Fruit fly (Drosophila melanogaster) whole organism, embryonic: ENCODE results near the gene Jon25Bi.

Experiments
- Atf6 ChIP-seq: fragments of 200-800 bp; sonication (Bioruptor generic); IDR thresholded peaks from 2 replicates; pipeline ENCODE4 v1.3.6; 2022; ENCODE audit warnings: missing biosample characterization, missing genetic modification characterization
- B-H1 ChIP-seq: fragments of 200-800 bp; sonication (Bioruptor generic); IDR thresholded peaks from 3 replicates; pipeline ENCODE4 v1.3.6; 2022; ENCODE audit warnings: missing biosample characterization, missing genetic modification characterization
- CG10366 ChIP-seq: fragments of 200-800 bp; sonication (Bioruptor generic); IDR thresholded peaks from 2 replicates; pipeline ENCODE4 v1.3.6; 2022; ENCODE audit warnings: missing biosample characterization, missing genetic modification characterization
- CG10959 ChIP-seq: fragments of 200-800 bp; sonication (Bioruptor generic); IDR thresholded peaks from 2 replicates; pipeline ENCODE4 v1.3.6; 2022; ENCODE audit warnings: missing biosample characterization, missing genetic modification characterization
- CG10979 ChIP-seq: fragments of 200-800 bp; sonication (Bioruptor generic); optimal IDR thresholded peaks from 2 replicates; lab custom pipeline; 2018; ENCODE audit warnings: missing biosample characterization, mild to moderate bottlenecking, missing genetic modification characterization, moderate library complexity
- CG12071 ChIP-seq: fragments of 200-800 bp; sonication (Bioruptor generic); optimal IDR thresholded peaks from 3 replicates; lab custom pipeline; 2018; ENCODE audit warnings: missing biosample characterization, mild to moderate bottlenecking, missing genetic modification characterization
- CG12219 ChIP-seq: fragments of 200-800 bp; sonication (Bioruptor generic); optimal IDR thresholded peaks from 3 replicates; lab custom pipeline; 2018; ENCODE audit warnings: missing biosample characterization, mild to moderate bottlenecking, missing genetic modification characterization
- CG13296 ChIP-seq: fragments of 200-800 bp; sonication (Bioruptor generic); optimal IDR thresholded peaks from 3 replicates; lab custom pipeline; 2018; ENCODE audit warnings: missing biosample characterization, mild to moderate bottlenecking, missing genetic modification characterization
- CG14014 ChIP-seq: fragments of 200-800 bp; sonication (Bioruptor generic); IDR thresholded peaks from 2 replicates; pipeline ENCODE4 v1.3.6; 2022; ENCODE audit warnings: missing biosample characterization, missing genetic modification characterization
- CG15514 ChIP-seq: fragments of 200-800 bp; sonication (Bioruptor generic); optimal IDR thresholded peaks from 3 replicates; lab custom pipeline; 2017; ENCODE audit warnings: missing biosample characterization, missing genetic modification characterization, mild to moderate bottlenecking, moderate library complexity, missing genetic modification reagents
- CG17829 ChIP-seq: fragments of 200-800 bp; optimal IDR thresholded peaks from 2 replicates; lab custom pipeline; 2019; ENCODE audit warnings: missing biosample characterization, mild to moderate bottlenecking, missing genetic modification characterization, moderate library complexity
- CG18262 ChIP-seq: fragments of 200-800 bp; optimal IDR thresholded peaks from 3 replicates; lab custom pipeline; 2019; ENCODE audit warnings: missing biosample characterization, mild to moderate bottlenecking, missing genetic modification characterization, moderate library complexity
- CG2202 ChIP-seq: fragments of 200-800 bp; sonication (Bioruptor generic); optimal IDR thresholded peaks from 2 replicates; lab custom pipeline; 2018; ENCODE audit warnings: missing biosample characterization, mild to moderate bottlenecking, missing genetic modification characterization
- CG2889 ChIP-seq: fragments of 200-800 bp; sonication (Bioruptor generic); IDR thresholded peaks from 3 replicates; pipeline ENCODE4 v1.3.6; 2022; ENCODE audit warnings: missing biosample characterization, missing genetic modification characterization
- CG32767 ChIP-seq: fragments of 200-800 bp; sonication (Bioruptor generic); IDR thresholded peaks from 2 replicates; pipeline ENCODE4 v1.3.6; 2022; ENCODE audit warnings: missing biosample characterization, missing genetic modification characterization
- CG34422 ChIP-seq: fragments of 200-800 bp; sonication (Bioruptor generic); IDR thresholded peaks from 3 replicates; pipeline ENCODE4 v1.3.6; 2022; ENCODE audit warnings: missing biosample characterization, missing genetic modification characterization
- CG3995 ChIP-seq: fragments of 200-800 bp; sonication (Bioruptor generic); optimal IDR thresholded peaks from 3 replicates; lab custom pipeline; 2016; ENCODE audit warnings: missing biosample characterization, missing genetic modification characterization
- CG4730 ChIP-seq: fragments of 200-800 bp; sonication (Bioruptor generic); IDR thresholded peaks from 2 replicates; pipeline ENCODE4 v1.3.6; 2022; ENCODE audit warnings: missing biosample characterization, missing genetic modification characterization
- CG7745 ChIP-seq: fragments of 200-800 bp; sonication (Bioruptor generic); optimal IDR thresholded peaks from 2 replicates; lab custom pipeline; 2018; ENCODE audit warnings: missing biosample characterization, mild to moderate bottlenecking, missing genetic modification characterization, moderate library complexity
- CG8089 ChIP-seq: fragments of 200-800 bp; sonication (Bioruptor generic); optimal IDR thresholded peaks from 3 replicates; lab custom pipeline; 2016; ENCODE audit warnings: missing biosample characterization, missing genetic modification characterization
- CG8281 ChIP-seq: fragments of 200-800 bp; sonication (Bioruptor generic); optimal IDR thresholded peaks from 2 replicates; lab custom pipeline; 2018; ENCODE audit warnings: missing biosample characterization, mild to moderate bottlenecking, missing genetic modification characterization, moderate library complexity
- CG9932 ChIP-seq: fragments of 200-800 bp; sonication (Bioruptor generic); IDR thresholded peaks from 2 replicates; pipeline ENCODE4 v1.3.6; 2022; ENCODE audit warnings: missing biosample characterization, missing genetic modification characterization
- Dip2 ChIP-seq: fragments of 200-800 bp; sonication (Bioruptor generic); IDR thresholded peaks from 2 replicates; pipeline ENCODE4 v1.3.6; 2022; ENCODE audit warnings: missing biosample characterization, missing genetic modification characterization
- H15 ChIP-seq: fragments of 200-800 bp; sonication (Bioruptor generic); IDR thresholded peaks from 3 replicates; pipeline ENCODE4 v1.3.6; 2022; ENCODE audit warnings: missing biosample characterization, missing genetic modification characterization
- HLH3B ChIP-seq: fragments of 200-800 bp; sonication (Bioruptor generic); IDR thresholded peaks from 2 replicates; pipeline ENCODE4 v1.3.6; 2022; ENCODE audit warnings: missing biosample characterization, missing genetic modification characterization
- HLH54F ChIP-seq: fragments of 200-800 bp; sonication (Bioruptor generic); optimal IDR thresholded peaks from 3 replicates; lab custom pipeline; 2016; ENCODE audit warnings: missing biosample characterization, missing genetic modification characterization
- Hey ChIP-seq: fragments of 200-800 bp; sonication (Bioruptor generic); optimal IDR thresholded peaks from 3 replicates; lab custom pipeline; 2018; ENCODE audit warnings: missing biosample characterization, mild to moderate bottlenecking, missing genetic modification characterization
- Hr39 ChIP-seq: fragments of >200 bp; optimal IDR thresholded peaks from 2 replicates; lab custom pipeline; 2017
- Med ChIP-seq: fragments of 200-800 bp; sonication (Bioruptor generic); peaks from one replicate; lab custom pipeline; 2016; ENCODE audit warnings: missing biosample characterization, missing genetic modification characterization, mild to moderate bottlenecking, inconsistent platforms, moderate library complexity
- Nf-YC ChIP-seq: fragments of 200-800 bp; optimal IDR thresholded peaks from 3 replicates; lab custom pipeline; 2019; ENCODE audit warnings: missing biosample characterization, mild to moderate bottlenecking, missing genetic modification characterization, moderate library complexity
- Optix ChIP-seq: fragments of 200-800 bp; sonication (Bioruptor generic); IDR thresholded peaks from 3 replicates; pipeline ENCODE4 v1.3.6; 2022; ENCODE audit warnings: missing biosample characterization, missing genetic modification characterization
- Ptx1 ChIP-seq: fragments of 200-800 bp; sonication (Bioruptor generic); IDR thresholded peaks from 2 replicates; pipeline ENCODE4 v1.3.6; 2022; ENCODE audit warnings: missing biosample characterization, missing genetic modification characterization
- Rfx ChIP-seq: fragments of 200-800 bp; sonication (Bioruptor generic); IDR thresholded peaks from 2 replicates; pipeline ENCODE4 v1.3.6; 2022; ENCODE audit warnings: missing biosample characterization, missing genetic modification characterization
- Usf ChIP-seq: fragments of 200-800 bp; sonication (Bioruptor generic); optimal IDR thresholded peaks from 2 replicates; lab custom pipeline; 2017; ENCODE audit warnings: missing genotype, missing biosample characterization, missing genetic modification characterization
- YL-1 ChIP-seq: fragments of 200-800 bp; sonication (Bioruptor generic); optimal IDR thresholded peaks from 3 replicates; lab custom pipeline; 2017; ENCODE audit warnings: missing biosample characterization, mild to moderate bottlenecking, missing genetic modification characterization
- chinmo ChIP-seq: fragments of 200-800 bp; sonication (Bioruptor generic); IDR thresholded peaks from 4 replicates; pipeline ENCODE4 v1.3.6; 2022; ENCODE audit warnings: missing biosample characterization, missing genetic modification characterization; ENCODE audit not compliant: partially characterized antibody
- cwo ChIP-seq: fragments of 200-800 bp; sonication (Bioruptor generic); optimal IDR thresholded peaks from 3 replicates; lab custom pipeline; 2017; ENCODE audit warnings: missing biosample characterization, missing genetic modification characterization, mild to moderate bottlenecking, moderate library complexity, missing genetic modification reagents
- eve ChIP-seq, 2 experiments: fragments of >200 bp; optimal IDR thresholded peaks; 2 replicates each; lab custom pipeline; 2017; ENCODE audit warnings: missing biosample characterization in 2 of 2, missing genetic modification characterization in 2 of 2
- ewg ChIP-seq: fragments of 200-800 bp; sonication (Bioruptor generic); optimal IDR thresholded peaks from 3 replicates; lab custom pipeline; 2017; ENCODE audit warnings: mild to moderate bottlenecking, missing biosample characterization, missing genetic modification reagents, missing genetic modification characterization
- gce ChIP-seq: fragments of 200-800 bp; sonication (Bioruptor generic); IDR thresholded peaks from 3 replicates; pipeline ENCODE4 v1.3.6; 2022; ENCODE audit warnings: missing biosample characterization, missing genetic modification characterization
- grau ChIP-seq: fragments of 200-800 bp; optimal IDR thresholded peaks from 3 replicates; lab custom pipeline; 2019; ENCODE audit warnings: missing biosample characterization, mild to moderate bottlenecking, missing genetic modification characterization, moderate library complexity
- ham ChIP-seq: fragments of 200-800 bp; sonication (Bioruptor generic); IDR thresholded peaks from 2 replicates; pipeline ENCODE4 v1.3.6; 2022; ENCODE audit warnings: missing biosample characterization, missing genetic modification characterization
- hb ChIP-seq: fragments of 200-800 bp; sonication (Bioruptor generic); IDR thresholded peaks from 3 replicates; pipeline ENCODE4 v1.3.6; 2022; ENCODE audit warnings: missing biosample characterization, missing genetic modification characterization; ENCODE audit not compliant: partially characterized antibody
- insv ChIP-seq, 2 experiments: fragments of 200-800 bp; sonication (Bioruptor generic); optimal IDR thresholded peaks; 3 replicates each; lab custom pipeline; 2016 to 2018; ENCODE audit warnings: missing biosample characterization in 2 of 2, missing genetic modification characterization in 2 of 2
- pita ChIP-seq: fragments of 200-800 bp; sonication (Bioruptor generic); optimal IDR thresholded peaks from 2 replicates; lab custom pipeline; 2017; ENCODE audit warnings: missing biosample characterization, mild to moderate bottlenecking, missing genetic modification characterization
- ranshi ChIP-seq: fragments of 200-800 bp; sonication (Bioruptor generic); IDR thresholded peaks from 2 replicates; pipeline ENCODE4 v1.3.6; 2022; ENCODE audit warnings: missing biosample characterization, missing genetic modification characterization
- salm ChIP-seq: fragments of 200-800 bp; sonication (Bioruptor generic); optimal IDR thresholded peaks from 2 replicates; lab custom pipeline; 2018; ENCODE audit warnings: missing biosample characterization, mild to moderate bottlenecking, missing genetic modification characterization
- sens ChIP-seq: fragments of 200-800 bp; sonication (Bioruptor generic); peaks from one replicate; lab custom pipeline; 2016; ENCODE audit warnings: missing biosample characterization, missing genetic modification characterization
- tin ChIP-seq: fragments of 200-800 bp; sonication (Bioruptor generic); optimal IDR thresholded peaks from 3 replicates; lab custom pipeline; 2016; ENCODE audit warnings: missing biosample characterization, missing genetic modification characterization
- twi ChIP-seq: fragments of 200-800 bp; optimal IDR thresholded peaks from 2 replicates; lab custom pipeline; 2019; ENCODE audit warnings: missing biosample characterization, mild to moderate bottlenecking, missing genetic modification characterization, moderate library complexity
- usp ChIP-seq: fragments of >200 bp; optimal IDR thresholded peaks from 2 replicates; lab custom pipeline; 2017; ENCODE audit warnings: missing biosample characterization, missing genetic modification characterization
- zf30C ChIP-seq: fragments of 200-800 bp; sonication (Bioruptor generic); optimal IDR thresholded peaks from 3 replicates; lab custom pipeline; 2018; ENCODE audit warnings: missing biosample characterization, mild to moderate bottlenecking, missing genetic modification characterization

The Jon25Bi gene

DNA sequence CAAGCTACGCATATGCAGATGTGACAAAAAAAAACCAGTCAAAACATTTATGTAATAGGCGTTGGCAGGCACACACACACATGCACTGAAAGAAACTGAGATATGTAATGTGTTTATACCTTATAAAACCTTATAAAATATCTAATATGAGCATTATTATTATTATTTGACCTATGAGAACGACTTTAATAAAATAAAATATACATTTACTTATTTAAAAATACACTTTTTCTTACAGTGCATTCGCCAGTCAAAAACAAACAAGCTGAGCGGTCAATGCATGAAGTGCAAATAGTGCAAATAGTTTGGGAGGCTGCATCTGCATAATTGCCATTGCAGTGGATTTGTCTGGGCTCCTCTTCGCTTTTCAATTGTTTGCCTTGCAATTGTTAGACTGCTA, 47.0 kb downstream of the Jon25Bi start (continued):
- no peak for TF ChIP-seq CG8089
- TF ChIP-seq H15, result peak; percentile 65; the same call in 1 of the 3 replicates
- TF ChIP-seq Dip2, result no peak
- no peak for TF ChIP-seq CG10959
- TF ChIP-seq Usf (GFP tag; lab: Kevin White, UChicago), result no peak
- TF ChIP-seq cwo (GFP tag; lab: Kevin White, UChicago), result peak; percentile 35
- TF ChIP-seq CG4730 (GFP tag; lab: Robert Waterston, UW), result peak; percentile 57; the same call in 1 of the 2 replicates
- peak; percentile 59 for TF ChIP-seq CG8281 (tag; lab: Kevin White, UChicago)
- TF ChIP-seq eve (GFP tag; optimal IDR thresholded peaks at IDR 0.05; lab: Kevin White, UChicago), result peak in 1 of 2 experiments; percentile 90
- no peak for TF ChIP-seq Hey
- peak; percentile 80 for TF ChIP-seq CG13296 (GFP tag; lab: Kevin White, UChicago)
- TF ChIP-seq CG3995 (GFP tag; lab: Kevin White, UChicago), result no peak
- TF ChIP-seq Atf6 (GFP tag; lab: Robert Waterston, UW), result peak; percentile 57; the same call in 1 of the 2 replicates
- TF ChIP-seq CG18262 (tag; lab: Kevin White, UChicago), result peak; percentile 77
- TF ChIP-seq Optix (GFP tag; lab: Robert Waterston, UW), result peak; percentile 54; the same call in 2 of the 3 replicates
- TF ChIP-seq CG12219 (GFP tag; lab: Kevin White, UChicago), result peak; percentile 67
- TF ChIP-seq CG12071 (GFP tag; lab: Kevin White, UChicago), result peak; percentile 61
- TF ChIP-seq sens (GFP tag; lab: Kevin White, UChicago), result peak; percentile 90
- no peak for TF ChIP-seq ham (GFP tag; lab: Robert Waterston, UW)
- no peak for TF ChIP-seq twi
- TF ChIP-seq hb, result no peak
- TF ChIP-seq HLH3B (GFP tag; lab: Robert Waterston, UW), result peak; percentile 88
- peak; percentile 77 for TF ChIP-seq CG32767 (GFP tag; lab: Robert Waterston, UW)
- peak; percentile 63 for TF ChIP-seq CG10979 (tag; lab: Kevin White, UChicago)
- peak; percentile 53 for TF ChIP-seq tin (GFP tag; lab: Kevin White, UChicago)
- 0 out of 4 replicates have a peak, but pooled peaks have one; percentile 26 for TF ChIP-seq chinmo (GFP tag; lab: Robert Waterston, UW)
- peak; percentile 76; the same call in 2 of the 3 replicates for TF ChIP-seq gce (GFP tag; lab: Robert Waterston, UW)
- peak; percentile 49; the same call in 1 of the 2 replicates for TF ChIP-seq CG14014 (GFP tag; lab: Robert Waterston, UW)
- TF ChIP-seq CG34422 (GFP tag; lab: Robert Waterston, UW), result no peak
- TF ChIP-seq pita (GFP tag; lab: Kevin White, UChicago), result no peak
- TF ChIP-seq YL-1 (GFP tag; lab: Kevin White, UChicago), result no peak
- no peak for TF ChIP-seq CG7745 (tag; lab: Kevin White, UChicago)
- peak; percentile 73 for TF ChIP-seq salm (tag; lab: Kevin White, UChicago)
- TF ChIP-seq Nf-YC (tag; lab: Kevin White, UChicago), result peak; percentile 67
- no peak for TF ChIP-seq Hr39 (lab: Kevin White, UChicago)
- peak; percentile 51; the same call in 1 of the 2 replicates for TF ChIP-seq ranshi
- no peak for TF ChIP-seq HLH54F
- TF ChIP-seq CG9932, result no peak
- TF ChIP-seq Med (GFP tag; lab: Kevin White, UChicago), result peak; percentile 62
- peak; percentile 14 for TF ChIP-seq CG2202 (tag; lab: Kevin White, UChicago)
- peak; percentile 72 for TF ChIP-seq CG17829 (tag; lab: Kevin White, UChicago)
- peak; percentile 47; the same call in 1 of the 3 replicates for TF ChIP-seq CG2889 (GFP tag; lab: Robert Waterston, UW)
- no peak for TF ChIP-seq insv (GFP tag; optimal IDR thresholded peaks at IDR 0.05; lab: Kevin White, UChicago)
- TF ChIP-seq B-H1 (GFP tag; lab: Robert Waterston, UW), result peak; percentile 51; the same call in 2 of the 3 replicates
- no peak for TF ChIP-seq usp (GFP tag; lab: Kevin White, UChicago)
- peak; percentile 12 for TF ChIP-seq zf30C (GFP tag; lab: Kevin White, UChicago)
- peak; percentile 56 for TF ChIP-seq grau (tag; lab: Kevin White, UChicago)
- TF ChIP-seq Rfx (GFP tag; lab: Robert Waterston, UW), result no peak
- TF ChIP-seq CG10366 (GFP tag; lab: Robert Waterston, UW), result peak; percentile 73
- TF ChIP-seq ewg, result peak; percentile 64
- peak; percentile 9 for TF ChIP-seq CG15514 (GFP tag; lab: Kevin White, UChicago)
- peak; percentile 76 for TF ChIP-seq Ptx1 (GFP tag; lab: Robert Waterston, UW)
